Worm (Caenorhabditis elegans) whole organism, L1 larva: ENCODE data around the gene T24E12.10.

Source experiments
- C04F5.9 ChIP-seq: sonication (generic microtip); optimal IDR thresholded peaks from 2 replicates; lab custom pipeline; 2016; ENCODE audit warnings: missing genetic modification characterization, missing compliant biosample characterization
- aha-1 ChIP-seq: fragments of 150-350 bp; optimal IDR thresholded peaks from 2 replicates; lab custom pipeline; 2014; ENCODE audit warnings: missing biosample characterization, missing genetic modification characterization
- ceh-8 ChIP-seq: fragments of 200-800 bp; sonication (Bioruptor generic); optimal IDR thresholded peaks from 2 replicates; lab custom pipeline; 2018; ENCODE audit warnings: mild to moderate bottlenecking, missing genetic modification characterization, moderate library complexity, missing compliant biosample characterization
- ceh-82 ChIP-seq, 3 experiments: fragments of 150-350 bp in 1 of 3; sonication (generic microtip) in 2 of 3; optimal IDR thresholded peaks; 2 replicates each; lab custom pipeline; 2014 to 2017; ENCODE audit warnings: missing biosample characterization in 3 of 3, missing genetic modification characterization in 3 of 3
- dpl-1 ChIP-seq, 3 experiments: fragments of 150-350 bp in 2 of 3; sonication (generic microtip) in 1 of 3; optimal IDR thresholded peaks; 2 replicates each; lab custom pipeline; 2014 to 2017; ENCODE audit warnings: missing biosample characterization in 3 of 3, missing genetic modification characterization in 3 of 3, missing genetic modification reagents in 3 of 3
- efl-1 ChIP-seq, 4 experiments: fragments of 150-350 bp; optimal IDR thresholded peaks in 3 of 4; peaks in 1 of 4; 1 replicate in 1 of 4; 2 replicates in 3 of 4; lab custom pipeline; 2014; ENCODE audit warnings: missing biosample characterization in 2 of 4, missing genetic modification characterization in 2 of 4, missing genetic modification reagents in 2 of 4
- efl-3 ChIP-seq: fragments of 200-800 bp; sonication (Bioruptor generic); optimal IDR thresholded peaks from 2 replicates; lab custom pipeline; 2018; ENCODE audit warnings: mild to moderate bottlenecking, missing genetic modification characterization, missing compliant biosample characterization
- egl-13 ChIP-seq: sonication (generic microtip); optimal IDR thresholded peaks from 2 replicates; lab custom pipeline; 2016; ENCODE audit warnings: missing genotype, missing genetic modification reagents, missing genetic modification characterization, missing compliant biosample characterization
- ets-5 ChIP-seq: fragments of 200-800 bp; sonication (Bioruptor generic); IDR thresholded peaks from 2 replicates; pipeline ENCODE4 v1.3.6; 2022; ENCODE audit warnings: missing genetic modification characterization, missing compliant biosample characterization
- fkh-10 ChIP-seq: sonication (generic microtip); optimal IDR thresholded peaks from 2 replicates; lab custom pipeline; 2017; ENCODE audit warnings: missing biosample characterization, missing genetic modification reagents, missing genetic modification characterization
- fos-1 ChIP-seq: fragments of 150-350 bp; optimal IDR thresholded peaks from 2 replicates; lab custom pipeline; 2014; ENCODE audit warnings: missing biosample characterization, missing genetic modification characterization
- grh-1 ChIP-seq: fragments of 200-800 bp; sonication (Bioruptor generic); IDR thresholded peaks from 2 replicates; pipeline ENCODE4 v1.3.6; 2022; ENCODE audit warnings: missing genetic modification reagents, missing genetic modification characterization, missing compliant biosample characterization
- hlh-17 ChIP-seq: fragments of 200-800 bp; sonication (Bioruptor generic); optimal IDR thresholded peaks from 2 replicates; lab custom pipeline; 2018; ENCODE audit warnings: missing genetic modification characterization, mild to moderate bottlenecking, missing compliant biosample characterization, moderate library complexity, borderline replicate concordance
- hlh-4 ChIP-seq: sonication (generic microtip); optimal IDR thresholded peaks from 2 replicates; lab custom pipeline; 2016; ENCODE audit warnings: mild to moderate bottlenecking, missing genetic modification characterization, missing compliant biosample characterization
- isw-1 ChIP-seq: fragments of 200-800 bp; sonication (Bioruptor generic); IDR thresholded peaks from 2 replicates; pipeline ENCODE4 v1.3.6; 2022; ENCODE audit warnings: missing genetic modification characterization, missing compliant biosample characterization
- jun-1 ChIP-seq: fragments of 150-350 bp; optimal IDR thresholded peaks from 2 replicates; lab custom pipeline; 2014; ENCODE audit warnings: missing biosample characterization, missing genetic modification reagents, missing genetic modification characterization
- lin-13 ChIP-seq: fragments of 150-350 bp; optimal IDR thresholded peaks from 2 replicates; lab custom pipeline; 2014; ENCODE audit warnings: missing biosample characterization, missing genetic modification reagents, missing genetic modification characterization
- lin-14 ChIP-seq: fragments of 200-800 bp; sonication (Bioruptor generic); optimal IDR thresholded peaks from 2 replicates; lab custom pipeline; 2018; ENCODE audit warnings: mild to moderate bottlenecking, missing genetic modification characterization, moderate library complexity, missing compliant biosample characterization
- lin-35 ChIP-seq, 2 experiments: fragments of 150-350 bp; optimal IDR thresholded peaks; 2 replicates each; lab custom pipeline; 2014; ENCODE audit warnings: missing biosample characterization in 2 of 2, missing genetic modification characterization in 2 of 2, missing genetic modification reagents in 2 of 2
- lsy-2 ChIP-seq, 2 experiments: fragments of 150-350 bp; optimal IDR thresholded peaks; 2 replicates each; lab custom pipeline; 2014; ENCODE audit warnings: missing biosample characterization in 2 of 2, missing genetic modification characterization in 2 of 2
- mdl-1 ChIP-seq, 2 experiments: fragments of 150-350 bp; optimal IDR thresholded peaks; 2 replicates each; lab custom pipeline; 2014 to 2017; ENCODE audit warnings: missing biosample characterization in 2 of 2, missing genetic modification characterization in 2 of 2, inconsistent platforms in 1 of 2
- mef-2 ChIP-seq: fragments of 150-350 bp; optimal IDR thresholded peaks from 2 replicates; lab custom pipeline; 2014; ENCODE audit warnings: missing biosample characterization, missing genetic modification characterization
- nhr-11 ChIP-seq: fragments of 150-350 bp; optimal IDR thresholded peaks from 2 replicates; lab custom pipeline; 2014; ENCODE audit warnings: missing biosample characterization, missing genetic modification characterization
- nhr-12 ChIP-seq: sonication (generic microtip); optimal IDR thresholded peaks from 2 replicates; lab custom pipeline; 2017; ENCODE audit warnings: missing biosample characterization, missing genetic modification characterization
- nhr-20 ChIP-seq: sonication (generic microtip); optimal IDR thresholded peaks from 2 replicates; lab custom pipeline; 2016; ENCODE audit warnings: mild to moderate bottlenecking, missing genetic modification characterization, missing compliant biosample characterization
- nhr-237 ChIP-seq: fragments of 150-350 bp; optimal IDR thresholded peaks from 2 replicates; lab custom pipeline; 2014; ENCODE audit warnings: missing biosample characterization, missing genetic modification characterization
- nhr-71 ChIP-seq: sonication (generic microtip); optimal IDR thresholded peaks from 2 replicates; lab custom pipeline; 2016; ENCODE audit warnings: mild to moderate bottlenecking, missing genetic modification characterization, moderate library complexity, missing compliant biosample characterization
- nhr-76 ChIP-seq: sonication (generic microtip); optimal IDR thresholded peaks from 2 replicates; lab custom pipeline; 2017; ENCODE audit warnings: missing biosample characterization, missing genetic modification characterization
- nhr-77 ChIP-seq: fragments of 150-350 bp; optimal IDR thresholded peaks from 2 replicates; lab custom pipeline; 2014; ENCODE audit warnings: missing biosample characterization, missing genetic modification characterization
- nhr-85 ChIP-seq: sonication (generic microtip); peaks from one replicate; lab custom pipeline; 2016; ENCODE audit warnings: missing genetic modification characterization, inconsistent platforms, missing compliant biosample characterization
- pag-3 ChIP-seq: sonication (generic microtip); optimal IDR thresholded peaks from 2 replicates; lab custom pipeline; 2017; ENCODE audit warnings: missing genetic modification characterization, mild to moderate bottlenecking, missing compliant biosample characterization, antibody characterized with exemption, borderline replicate concordance; ENCODE audit not compliant: insufficient read depth
- pax-3 ChIP-seq: fragments of 200-800 bp; sonication (Bioruptor generic); optimal IDR thresholded peaks from 2 replicates; lab custom pipeline; 2018; ENCODE audit warnings: mild to moderate bottlenecking, missing genetic modification characterization, moderate library complexity, missing compliant biosample characterization
- pqm-1 ChIP-seq: sonication (generic microtip); optimal IDR thresholded peaks from 3 replicates; lab custom pipeline; 2017; ENCODE audit warnings: missing biosample characterization, missing genetic modification characterization
- rnt-1 ChIP-seq: sonication (generic microtip); optimal IDR thresholded peaks from 2 replicates; lab custom pipeline; 2016; ENCODE audit warnings: mild to moderate bottlenecking, missing genetic modification characterization, moderate library complexity, missing compliant biosample characterization
- skn-1 ChIP-seq: fragments of 150-350 bp; optimal IDR thresholded peaks from 2 replicates; lab custom pipeline; 2014; ENCODE audit warnings: missing biosample characterization, missing genetic modification characterization
- snu-23 ChIP-seq: sonication (generic microtip); optimal IDR thresholded peaks from 2 replicates; lab custom pipeline; 2016; ENCODE audit warnings: missing genetic modification characterization, missing compliant biosample characterization
- sptf-1 ChIP-seq: fragments of 150-350 bp; optimal IDR thresholded peaks from 2 replicates; lab custom pipeline; 2014; ENCODE audit warnings: missing biosample characterization, missing genetic modification characterization
- tbx-2 ChIP-seq: sonication (generic microtip); optimal IDR thresholded peaks from 2 replicates; lab custom pipeline; 2016; ENCODE audit warnings: missing genetic modification characterization, missing compliant biosample characterization
- tlp-1 ChIP-seq: fragments of 150-350 bp; optimal IDR thresholded peaks from 2 replicates; lab custom pipeline; 2014; ENCODE audit warnings: missing biosample characterization, missing genetic modification characterization
- unc-130 ChIP-seq: fragments of 150-350 bp; optimal IDR thresholded peaks from 2 replicates; lab custom pipeline; 2017; ENCODE audit warnings: missing biosample characterization, missing genetic modification characterization, inconsistent platforms
- unc-30 ChIP-seq: sonication (generic microtip); optimal IDR thresholded peaks from 2 replicates; lab custom pipeline; 2017; ENCODE audit warnings: missing biosample characterization, missing genetic modification characterization
- unc-86 ChIP-seq: sonication (generic microtip); optimal IDR thresholded peaks from 2 replicates; lab custom pipeline; 2016; ENCODE audit warnings: missing genetic modification characterization, missing compliant biosample characterization
- vab-15 ChIP-seq: sonication (generic microtip); optimal IDR thresholded peaks from 2 replicates; lab custom pipeline; 2017; ENCODE audit warnings: missing genotype, mild to moderate bottlenecking, missing genetic modification characterization, missing compliant biosample characterization
- zag-1 ChIP-seq: fragments of 150-350 bp; optimal IDR thresholded peaks from 2 replicates; lab custom pipeline; 2014; ENCODE audit warnings: missing biosample characterization, missing genetic modification characterization
- ztf-11 ChIP-seq, 2 experiments: sonication (generic microtip); optimal IDR thresholded peaks; 2 replicates each; lab custom pipeline; 2016 to 2017; ENCODE audit warnings: missing genetic modification characterization in 2 of 2, missing biosample characterization in 1 of 2, missing compliant biosample characterization in 1 of 2
- ztf-4 ChIP-seq: fragments of 150-350 bp; optimal IDR thresholded peaks from 2 replicates; lab custom pipeline; 2014; ENCODE audit warnings: missing biosample characterization, missing genetic modification characterization

The T24E12.10 gene

DNA sequence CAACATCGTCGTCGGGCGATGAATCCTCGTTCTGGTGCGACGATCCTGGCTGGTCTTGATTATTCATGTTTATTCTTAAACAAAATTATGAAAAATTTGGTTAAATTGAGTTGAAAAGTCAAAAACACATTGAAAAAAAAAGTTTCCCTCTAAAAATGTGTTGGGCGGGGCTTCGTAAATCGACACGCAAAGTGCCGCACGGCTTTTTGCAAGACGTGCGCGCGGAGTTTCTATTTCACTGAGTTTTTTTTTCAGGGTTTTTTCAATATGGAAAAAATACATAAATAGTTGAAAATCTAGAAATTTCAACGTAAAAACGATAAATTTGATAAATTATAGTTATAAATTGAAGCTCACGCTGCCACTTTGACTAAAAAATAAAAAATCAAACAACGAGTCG lies 35.1 kb upstream of the T24E12.10 start, which contains the start of gene F54D10.5 (continued):
- peak; percentile 76 for TF ChIP-seq unc-86
- TF ChIP-seq fos-1: peak; percentile 47
- TF ChIP-seq ceh-8: peak; percentile 55
- no peak for TF ChIP-seq hlh-4 (tag; lab: Kevin White, UChicago)
- no peak for TF ChIP-seq vab-15 (tag; lab: Kevin White, UChicago)
- TF ChIP-seq efl-3 (GFP tag; lab: Kevin White, UChicago): no peak
- peak; percentile 56 for TF ChIP-seq nhr-11 (tag; lab: Kevin White, UChicago)
- TF ChIP-seq tbx-2 (tag; lab: Kevin White, UChicago): peak; percentile 80
- TF ChIP-seq nhr-71: peak; percentile 87
- peak; percentile 55 for TF ChIP-seq lin-13 (GFP tag; lab: Kevin White, UChicago)
- TF ChIP-seq aha-1: no peak
- TF ChIP-seq tlp-1 (tag; lab: Kevin White, UChicago): no peak
- TF ChIP-seq mef-2 (tag; lab: Kevin White, UChicago): no peak
- peak; percentile 85 to 86 for TF ChIP-seq lsy-2 (tag; optimal IDR thresholded peaks at IDR 0.05; lab: Kevin White, UChicago)
- peak; percentile 10 for TF ChIP-seq nhr-237 (tag; lab: Kevin White, UChicago)
- TF ChIP-seq pag-3 (tag; lab: Kevin White, UChicago): no peak
- peak; percentile 28 for TF ChIP-seq egl-13 (tag; lab: Kevin White, UChicago)
- no peak for TF ChIP-seq ets-5 (GFP tag; lab: Robert Waterston, UW)
- TF ChIP-seq mdl-1 (tag; optimal IDR thresholded peaks at IDR 0.05; lab: Kevin White, UChicago): peak in 1 of 2 experiments; percentile 66
- peak; percentile 78 to 88 (median 87) for TF ChIP-seq ceh-82 (tag; optimal IDR thresholded peaks at IDR 0.05; lab: Kevin White, UChicago)
- peak; percentile 54 for TF ChIP-seq C04F5.9 (tag; lab: Kevin White, UChicago)
- TF ChIP-seq nhr-76 (tag; lab: Kevin White, UChicago): no peak
- peak; percentile 93 for TF ChIP-seq rnt-1 (tag; lab: Kevin White, UChicago)
- TF ChIP-seq zag-1: no peak
- peak; percentile 82 for TF ChIP-seq snu-23 (GFP tag; lab: Kevin White, UChicago)
- TF ChIP-seq nhr-85: peak; percentile 89
- peak; percentile 88 for TF ChIP-seq skn-1 (tag; lab: Kevin White, UChicago)
- peak; percentile 37 for TF ChIP-seq jun-1 (tag; lab: Kevin White, UChicago)
- no peak for TF ChIP-seq fkh-10 (GFP tag; lab: Kevin White, UChicago)
- TF ChIP-seq unc-30 (tag; lab: Kevin White, UChicago): no peak
- no peak for TF ChIP-seq hlh-17 (GFP tag; lab: Kevin White, UChicago)
- TF ChIP-seq dpl-1 (GFP tag; optimal IDR thresholded peaks at IDR 0.05; lab: Kevin White, UChicago): peak; percentile 95
- TF ChIP-seq nhr-77 (tag; lab: Kevin White, UChicago): no peak
- peak in 1 of 2 experiments; percentile 13 for TF ChIP-seq ztf-11 (tag; optimal IDR thresholded peaks at IDR 0.05; lab: Kevin White, UChicago)
- TF ChIP-seq unc-130: peak; percentile 81
- TF ChIP-seq pax-3 (tag; lab: Kevin White, UChicago): no peak
- peak; percentile 91 to 95 for TF ChIP-seq lin-35 (GFP tag; optimal IDR thresholded peaks at IDR 0.05; lab: Kevin White, UChicago)
- TF ChIP-seq isw-1 (GFP tag; lab: Robert Waterston, UW): peak; percentile 75
- peak; percentile 77 for TF ChIP-seq grh-1 (GFP tag; lab: Robert Waterston, UW)
- TF ChIP-seq ztf-4 (tag; lab: Kevin White, UChicago): no peak

DNA sequence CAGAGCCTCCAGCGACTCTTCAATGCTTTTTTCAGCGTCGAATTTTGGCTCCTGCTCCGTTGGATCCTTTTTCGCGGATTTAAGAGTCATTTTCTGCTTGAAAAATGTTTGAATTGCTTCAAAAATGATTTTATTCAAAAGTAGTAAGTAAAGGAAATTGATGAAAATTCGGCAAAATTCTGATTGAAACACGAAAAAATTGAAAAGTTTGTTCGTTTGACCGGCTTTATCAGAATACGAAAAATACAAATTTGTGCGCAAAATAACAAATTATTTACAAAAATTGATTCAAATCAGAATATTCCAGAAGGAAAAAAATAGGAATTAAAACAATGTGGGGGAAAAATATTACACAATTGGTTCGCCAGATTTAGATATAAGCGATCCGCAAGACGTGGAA lies 33.9 kb upstream of the T24E12.10 start, which contains the start of gene F54D10.4:
Gene F54D10.4, minus strand, starts transcription at position 101 of the 400 bp plus-strand sequence.
- TF ChIP-seq nhr-20 (tag; lab: Kevin White, UChicago) (no peak), mef-2 (tag; lab: Kevin White, UChicago) (no peak), nhr-12 (tag; lab: Kevin White, UChicago) (no peak), pqm-1 (tag; lab: Kevin White, UChicago) (no peak), C04F5.9 (tag; lab: Kevin White, UChicago) (no peak), lin-14 (GFP tag; lab: Kevin White, UChicago) (no peak), nhr-11 (tag; lab: Kevin White, UChicago) (no peak), aha-1 (no peak), sptf-1 (tag; lab: Kevin White, UChicago) (no peak), efl-1 (optimal IDR thresholded peaks at IDR 0.05; lab: Kevin White, UChicago) (no peak), efl-1 (GFP tag; optimal IDR thresholded peaks at IDR 0.05 in 1 of 2; lab: Kevin White, UChicago) (no peak)
